Worm (Caenorhabditis elegans) whole organism, early embryonic: Measurements from ENCODE around the gene srg-5.

Experiments
- aly-1 ChIP-seq: sonication (generic microtip); optimal IDR thresholded peaks from 2 replicates; lab custom pipeline; 2016; ENCODE audit warnings: missing genetic modification characterization, missing compliant biosample characterization
- ceh-13 ChIP-seq: fragments of 200-800 bp; sonication (Bioruptor generic); optimal IDR thresholded peaks from 2 replicates; lab custom pipeline; 2018; ENCODE audit warnings: mild to moderate bottlenecking, missing genetic modification characterization, missing compliant biosample characterization
- ets-7 ChIP-seq: sonication (generic microtip); optimal IDR thresholded peaks from 2 replicates; lab custom pipeline; 2016; ENCODE audit warnings: missing genotype, missing genetic modification characterization, missing compliant biosample characterization
- tra-4 ChIP-seq: sonication (generic microtip); optimal IDR thresholded peaks from 2 replicates; lab custom pipeline; 2017; ENCODE audit warnings: missing genetic modification characterization, missing compliant biosample characterization

DNA sequence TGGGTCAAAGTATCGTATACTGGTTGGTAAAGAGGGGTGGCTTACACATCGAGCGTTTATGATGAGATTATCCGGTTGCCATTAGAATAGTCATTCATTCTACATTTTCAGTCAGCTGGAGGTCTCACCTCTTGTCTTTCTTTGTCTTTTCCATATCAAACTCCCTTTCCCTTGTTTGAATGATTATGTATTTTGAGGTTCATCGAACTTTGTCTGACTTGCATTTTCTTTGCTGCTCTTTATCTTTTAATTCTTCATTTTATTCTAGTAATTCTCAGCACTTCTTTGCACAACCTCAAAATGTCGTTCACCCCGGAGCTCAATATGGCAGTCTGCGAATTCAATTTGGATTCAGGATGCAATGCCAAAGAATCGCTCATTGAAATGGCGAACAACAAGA, 23.8 kb downstream of the srg-5 start, which contains the start of gene T12A2.3:
- TF ChIP-seq aly-1 (tag; lab: Kevin White, UChicago) = no peak
- no peak for TF ChIP-seq tra-4 (tag; lab: Kevin White, UChicago)
- no peak for TF ChIP-seq ceh-13
- no peak for TF ChIP-seq ets-7
